Fruit fly (Drosophila melanogaster): ENCODE measurements around the gene CG3792.
A peak's percentile ranks its signal among the peaks of the same experiment; 100 is the strongest.

Gene CG3792

DNA sequence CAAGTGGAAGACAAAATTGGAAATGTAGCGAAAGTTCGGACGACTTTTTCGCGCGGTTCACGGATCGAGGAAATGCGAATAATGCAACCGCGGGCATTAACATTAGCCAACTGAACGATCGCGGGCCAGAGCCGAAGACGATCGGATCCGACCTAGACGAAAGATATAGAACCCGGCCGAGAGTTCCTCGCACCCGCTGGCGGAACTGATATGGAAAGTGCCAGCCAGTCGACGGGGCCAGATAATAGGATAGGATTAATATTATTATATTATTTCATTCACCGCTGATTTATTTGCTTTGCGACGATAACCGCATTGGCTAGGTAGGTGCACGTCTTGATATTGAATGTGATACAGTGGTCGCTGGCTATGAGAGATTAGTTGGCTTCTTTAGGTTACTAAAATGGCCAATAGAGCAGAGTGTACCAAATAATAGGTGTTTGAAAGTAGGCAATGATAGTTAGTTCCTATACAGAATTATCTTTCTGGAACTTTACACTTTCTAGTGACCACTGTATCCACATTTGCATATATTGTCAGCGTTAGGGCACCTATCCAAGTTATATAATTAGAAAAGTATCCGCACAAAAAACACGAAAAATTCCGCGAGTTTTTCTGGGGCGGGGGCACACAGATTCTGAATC, 22.4 kb downstream of the CG3792 start (continued):
- TF ChIP-seq fd102C (GFP tag; optimal IDR thresholded peaks at IDR 0.05) (no peak), CG11398 (GFP tag; optimal IDR thresholded peaks at IDR 0.05) (no peak), CG8944 (GFP tag; optimal IDR thresholded peaks at IDR 0.05) (peak; percentile 43), Fer1 (GFP tag; optimal IDR thresholded peaks at IDR 0.05) (peak; percentile 41), Elba2 (GFP tag; optimal IDR thresholded peaks at IDR 0.05) (no peak), Rx (GFP tag; IDR thresholded peaks at IDR 0.05) (peak; percentile 64), CG12391 (tag; optimal IDR thresholded peaks at IDR 0.05) (peak; percentile 60), CG15073 (GFP tag; optimal IDR thresholded peaks at IDR 0.05) (peak; percentile 30), ato (GFP tag; IDR thresholded peaks at IDR 0.05; ENCODE audit: partially characterized antibody) (no peak), odd (GFP tag; optimal IDR thresholded peaks at IDR 0.05) (peak; percentile 41), CG2120 (GFP tag; optimal IDR thresholded peaks at IDR 0.05) (peak; percentile 77), CG43689 (GFP tag; IDR thresholded peaks at IDR 0.05) (peak; percentile 56; the same call in 1 of the 2 replicates), H2.0 (GFP tag; IDR thresholded peaks at IDR 0.05) (peak; percentile 63), schlank (tag; optimal IDR thresholded peaks at IDR 0.05) (peak; percentile 52), ac (GFP tag; optimal IDR thresholded peaks at IDR 0.05) (no peak), ken (GFP tag; IDR thresholded peaks at IDR 0.05) (peak; percentile 70), croc (GFP tag; conservative IDR thresholded peaks at IDR 0.05) (peak; percentile 40; the same call in 1 of the 3 replicates), Gsc (GFP tag; IDR thresholded peaks at IDR 0.05) (0 out of 2 replicates have a peak, but pooled peaks have one; percentile 33), gce (GFP tag; IDR thresholded peaks at IDR 0.05) (peak; percentile 37; the same call in 2 of the 3 replicates), Hey (tag; optimal IDR thresholded peaks at IDR 0.05) (peak; percentile 4), Tbp (GFP tag; optimal IDR thresholded peaks at IDR 0.05) (no peak), pb (GFP tag; optimal IDR thresholded peaks at IDR 0.05) (no peak), PHDP (tag; optimal IDR thresholded peaks at IDR 0.05) (peak; percentile 55), Side (GFP tag; optimal IDR thresholded peaks at IDR 0.05) (peak; percentile 52), HLH4C (GFP tag; IDR thresholded peaks at IDR 0.05; ENCODE audit: partially characterized antibody) (no peak), lola (GFP tag; optimal IDR thresholded peaks at IDR 0.05) (peak in 1 of 3 experiments; percentile 47), HmgD (GFP tag; optimal IDR thresholded peaks at IDR 0.05) (no peak), tin (GFP tag; optimal IDR thresholded peaks at IDR 0.05) (peak; percentile 69), Dad (GFP tag; optimal IDR thresholded peaks at IDR 0.05) (peak; percentile 44), CG4328 (GFP tag; optimal IDR thresholded peaks at IDR 0.05) (peak; percentile 31), CG9876 (GFP tag; optimal IDR thresholded peaks at IDR 0.05) (peak; percentile 18), Max (GFP tag; optimal IDR thresholded peaks at IDR 0.05) (peak; percentile 2), grau (tag; optimal IDR thresholded peaks at IDR 0.05) (peak; percentile 95), CG6791 (GFP tag; IDR thresholded peaks at IDR 0.05; ENCODE audit: partially characterized antibody) (no peak), CG7963 (GFP tag; IDR thresholded peaks at IDR 0.05; ENCODE audit: partially characterized antibody) (no peak), CG2129 (GFP tag; IDR thresholded peaks at IDR 0.05; ENCODE audit: partially characterized antibody) (no peak), Usf (GFP tag; optimal IDR thresholded peaks at IDR 0.05) (peak; percentile 46), so (GFP tag; IDR thresholded peaks at IDR 0.05) (peak; percentile 70; the same call in 1 of the 3 replicates), CHES-1-like (GFP tag; optimal IDR thresholded peaks at IDR 0.05) (peak; percentile 58), insv (GFP tag; optimal IDR thresholded peaks at IDR 0.05) (no peak), gt (GFP tag; IDR thresholded peaks at IDR 0.05) (peak; percentile 50; the same call in 1 of the 2 replicates), CG2116 (GFP tag; optimal IDR thresholded peaks at IDR 0.05) (no peak), NK7.1 (GFP tag; optimal IDR thresholded peaks at IDR 0.05) (no peak), Trl (optimal IDR thresholded peaks at IDR 0.05) (no peak), Trl (GFP tag; optimal IDR thresholded peaks at IDR 0.05) (peak; percentile 72), crc (GFP tag; optimal IDR thresholded peaks at IDR 0.05) (peak; percentile 32), sna (GFP tag; IDR thresholded peaks at IDR 0.05; ENCODE audit: partially characterized antibody) (no peak), psq (GFP tag; optimal IDR thresholded peaks at IDR 0.05) (no peak), Asciz (GFP tag; optimal IDR thresholded peaks at IDR 0.05) (peak; percentile 52), ttk (GFP tag; IDR thresholded peaks at IDR 0.05) (peak; percentile 72; the same call in 1 of the 2 replicates)
